Fruit fly (Drosophila melanogaster) whole organism, pupa: ENCODE results near the gene Octbeta1R.

Experiments
- CG15710 ChIP-seq: fragments of 200-800 bp; sonication (Bioruptor generic); optimal IDR thresholded peaks from 2 replicates; lab custom pipeline; 2018; ENCODE audit warnings: missing biosample characterization, mild to moderate bottlenecking, missing genetic modification characterization, moderate library complexity
- CG17806 ChIP-seq: fragments of 200-800 bp; sonication (Bioruptor generic); optimal IDR thresholded peaks from 2 replicates; lab custom pipeline; 2018; ENCODE audit warnings: missing biosample characterization, mild to moderate bottlenecking, missing genetic modification characterization, moderate library complexity
- CG32121 ChIP-seq: fragments of 200-800 bp; sonication (Bioruptor generic); IDR thresholded peaks from 2 replicates; pipeline ENCODE4 v1.3.6; 2022; ENCODE audit warnings: missing biosample characterization, missing genetic modification characterization
- CG34367 ChIP-seq: fragments of 200-800 bp; sonication (Bioruptor generic); optimal IDR thresholded peaks from 2 replicates; lab custom pipeline; 2018; ENCODE audit warnings: missing biosample characterization, mild to moderate bottlenecking, missing genetic modification characterization
- CG4496 ChIP-seq: fragments of 200-800 bp; sonication (Bioruptor generic); IDR thresholded peaks from 3 replicates; pipeline ENCODE4 v1.3.6; 2022; ENCODE audit warnings: missing biosample characterization, missing genetic modification characterization
- fd96Ca ChIP-seq: fragments of 200-800 bp; sonication (Bioruptor generic); IDR thresholded peaks from 3 replicates; pipeline ENCODE4 v1.3.6; 2022; ENCODE audit warnings: missing biosample characterization, missing genetic modification characterization
- gl ChIP-seq: fragments of 200-800 bp; sonication (Bioruptor generic); optimal IDR thresholded peaks from 2 replicates; lab custom pipeline; 2018; ENCODE audit warnings: missing biosample characterization, mild to moderate bottlenecking, missing genetic modification characterization

dm6 chr3R:22491088-22491879 lies 5.7 kb upstream of the Octbeta1R start, which contains the start of the genes CCT1 and tHMG1:
- TF ChIP-seq CG34367 (tag; lab: Kevin White, UChicago) = no peak
- TF ChIP-seq CG4496 = no peak
- TF ChIP-seq CG32121 = no peak
- TF ChIP-seq CG17806 (tag; lab: Kevin White, UChicago) = no peak
- TF ChIP-seq fd96Ca (GFP tag; lab: Robert Waterston, UW) = no peak
- TF ChIP-seq CG15710 = no peak
- TF ChIP-seq gl = no peak
